Fruit fly (Drosophila melanogaster) whole organism, embryonic: Measurements from ENCODE around the gene sro.
A peak's percentile ranks its signal among the peaks of the same experiment; 100 is the strongest.

Experiments
- Adf1 ChIP-seq: fragments of 200-800 bp; sonication (Bioruptor generic); IDR thresholded peaks from 2 replicates; pipeline ENCODE4 v1.3.6; 2022; ENCODE audit warnings: missing biosample characterization, missing genetic modification characterization
- Atf6 ChIP-seq: fragments of 200-800 bp; sonication (Bioruptor generic); IDR thresholded peaks from 2 replicates; pipeline ENCODE4 v1.3.6; 2022; ENCODE audit warnings: missing biosample characterization, missing genetic modification characterization
- CG10209 ChIP-seq: fragments of 200-800 bp; sonication (Bioruptor generic); optimal IDR thresholded peaks from 3 replicates; lab custom pipeline; 2017; ENCODE audit warnings: missing biosample characterization, mild to moderate bottlenecking, missing genetic modification characterization, missing genetic modification reagents
- CG10565 ChIP-seq: fragments of 200-800 bp; sonication (Bioruptor generic); optimal IDR thresholded peaks from 3 replicates; lab custom pipeline; 2016; ENCODE audit warnings: missing biosample characterization, mild to moderate bottlenecking, missing genetic modification characterization
- CG11456 ChIP-seq: fragments of 200-800 bp; sonication (Bioruptor generic); IDR thresholded peaks from 3 replicates; pipeline ENCODE4 v1.3.6; 2022; ENCODE audit warnings: missing biosample characterization, missing genetic modification characterization
- CG11723 ChIP-seq: fragments of 200-800 bp; sonication (Bioruptor generic); optimal IDR thresholded peaks from 2 replicates; lab custom pipeline; 2017; ENCODE audit warnings: missing biosample characterization, mild to moderate bottlenecking, missing genetic modification characterization
- CG12236 ChIP-seq: fragments of 200-800 bp; sonication (Bioruptor generic); optimal IDR thresholded peaks from 2 replicates; lab custom pipeline; 2016; ENCODE audit warnings: missing biosample characterization, missing genetic modification characterization
- CG12299 ChIP-seq: fragments of 200-800 bp; sonication (Bioruptor generic); optimal IDR thresholded peaks from 2 replicates; lab custom pipeline; 2018; ENCODE audit warnings: missing biosample characterization, mild to moderate bottlenecking, missing genetic modification characterization
- CG12942 ChIP-seq: fragments of 200-800 bp; sonication (Bioruptor generic); optimal IDR thresholded peaks from 3 replicates; lab custom pipeline; 2016; ENCODE audit warnings: missing biosample characterization, missing genetic modification characterization
- CG14441 ChIP-seq: fragments of 200-800 bp; sonication (Bioruptor generic); IDR thresholded peaks from 2 replicates; pipeline ENCODE4 v1.3.6; 2022; ENCODE audit warnings: missing biosample characterization, missing genetic modification characterization
- CG17328 ChIP-seq: fragments of 200-800 bp; sonication (Bioruptor generic); IDR thresholded peaks from 2 replicates; pipeline ENCODE4 v1.3.6; 2022; ENCODE audit warnings: missing biosample characterization, missing genetic modification characterization
- CG17612 ChIP-seq: fragments of 200-800 bp; sonication (Bioruptor generic); IDR thresholded peaks from 2 replicates; pipeline ENCODE4 v1.3.6; 2022; ENCODE audit warnings: missing biosample characterization, missing genetic modification characterization
- CG3065 ChIP-seq: fragments of 200-800 bp; sonication (Bioruptor generic); optimal IDR thresholded peaks from 2 replicates; lab custom pipeline; 2016; ENCODE audit warnings: missing biosample characterization, missing genetic modification characterization
- CG31365 ChIP-seq: fragments of 200-800 bp; sonication (Bioruptor generic); optimal IDR thresholded peaks from 2 replicates; lab custom pipeline; 2018; ENCODE audit warnings: missing biosample characterization, mild to moderate bottlenecking, missing genetic modification characterization
- CG3726 ChIP-seq: fragments of 200-800 bp; sonication (Bioruptor generic); IDR thresholded peaks from 3 replicates; pipeline ENCODE4, ENCODE4 v1.3.6; 2022; ENCODE audit warnings: missing biosample characterization, missing genetic modification characterization
- CG4404 ChIP-seq: fragments of 200-800 bp; sonication (Bioruptor generic); IDR thresholded peaks from 2 replicates; pipeline ENCODE4 v1.3.6; 2022; ENCODE audit warnings: missing biosample characterization, missing genetic modification characterization
- CG6765 ChIP-seq: fragments of 200-800 bp; sonication (Bioruptor generic); optimal IDR thresholded peaks from 3 replicates; lab custom pipeline; 2017; ENCODE audit warnings: missing biosample characterization, mild to moderate bottlenecking, missing genetic modification characterization
- CG7372 ChIP-seq: fragments of 200-800 bp; sonication (Bioruptor generic); IDR thresholded peaks from 2 replicates; pipeline ENCODE4 v1.3.6; 2022; ENCODE audit warnings: missing biosample characterization, missing genetic modification characterization
- CG7928 ChIP-seq: fragments of 200-800 bp; sonication (Bioruptor generic); optimal IDR thresholded peaks from 2 replicates; lab custom pipeline; 2017; ENCODE audit warnings: missing biosample characterization, mild to moderate bottlenecking, missing genetic modification characterization
- CG9797 ChIP-seq: fragments of 200-800 bp; sonication (Bioruptor generic); optimal IDR thresholded peaks from 3 replicates; lab custom pipeline; 2018; ENCODE audit warnings: missing biosample characterization, mild to moderate bottlenecking, missing genetic modification characterization
- CTCF ChIP-seq: fragments of 200-800 bp; sonication (Bioruptor generic); optimal IDR thresholded peaks from 2 replicates; lab custom pipeline; 2017; ENCODE audit warnings: missing biosample characterization, mild to moderate bottlenecking, missing genetic modification characterization, moderate library complexity
- Doc2 ChIP-seq: fragments of 200-800 bp; sonication (Bioruptor generic); IDR thresholded peaks from 2 replicates; pipeline ENCODE4 v1.3.6; 2022; ENCODE audit warnings: missing biosample characterization, missing genetic modification characterization
- Ets65A ChIP-seq: fragments of 200-800 bp; sonication (Bioruptor generic); peaks from one replicate; lab custom pipeline; 2016; ENCODE audit warnings: missing biosample characterization, missing genetic modification characterization
- Fer3 ChIP-seq: fragments of 200-800 bp; sonication (Bioruptor generic); optimal IDR thresholded peaks from 2 replicates; lab custom pipeline; 2018; ENCODE audit warnings: missing biosample characterization, mild to moderate bottlenecking, missing genetic modification characterization, moderate library complexity
- Gsc ChIP-seq: fragments of 200-800 bp; sonication (Bioruptor generic); IDR thresholded peaks from 2 replicates; pipeline ENCODE4 v1.3.6; 2022; ENCODE audit warnings: missing biosample characterization, missing genetic modification characterization
- H2.0 ChIP-seq: fragments of 200-800 bp; sonication (Bioruptor generic); IDR thresholded peaks from 2 replicates; pipeline ENCODE4 v1.3.6; 2022; ENCODE audit warnings: missing biosample characterization, missing genetic modification characterization
- HLH3B ChIP-seq: fragments of 200-800 bp; sonication (Bioruptor generic); IDR thresholded peaks from 2 replicates; pipeline ENCODE4 v1.3.6; 2022; ENCODE audit warnings: missing biosample characterization, missing genetic modification characterization
- Hr39 ChIP-seq: fragments of >200 bp; optimal IDR thresholded peaks from 2 replicates; lab custom pipeline; 2017
- NFAT ChIP-seq: fragments of 200-800 bp; sonication (Bioruptor generic); IDR thresholded peaks from 2 replicates; pipeline ENCODE4 v1.3.6; 2022; ENCODE audit warnings: missing biosample characterization, missing genetic modification characterization
- Sox102F ChIP-seq: fragments of 200-800 bp; sonication (Bioruptor generic); optimal IDR thresholded peaks from 2 replicates; lab custom pipeline; 2018; ENCODE audit warnings: missing biosample characterization, mild to moderate bottlenecking, missing genetic modification characterization, moderate library complexity
- Ssrp ChIP-seq: fragments of 200-800 bp; sonication (Bioruptor generic); optimal IDR thresholded peaks from 2 replicates; lab custom pipeline; 2018; ENCODE audit warnings: missing biosample characterization, mild to moderate bottlenecking, missing genetic modification characterization, moderate library complexity
- ewg ChIP-seq: fragments of 200-800 bp; sonication (Bioruptor generic); optimal IDR thresholded peaks from 3 replicates; lab custom pipeline; 2017; ENCODE audit warnings: mild to moderate bottlenecking, missing biosample characterization, missing genetic modification reagents, missing genetic modification characterization
- fd3F ChIP-seq: fragments of 200-800 bp; sonication (Bioruptor generic); optimal IDR thresholded peaks from 2 replicates; lab custom pipeline; 2018; ENCODE audit warnings: missing biosample characterization, mild to moderate bottlenecking, missing genetic modification characterization, moderate library complexity
- fd96Cb ChIP-seq: fragments of 200-800 bp; sonication (Bioruptor generic); optimal IDR thresholded peaks from 2 replicates; lab custom pipeline; 2018; ENCODE audit warnings: missing biosample characterization, mild to moderate bottlenecking, missing genetic modification characterization, moderate library complexity
- gem ChIP-seq: fragments of 200-800 bp; sonication (Bioruptor generic); optimal IDR thresholded peaks from 2 replicates; lab custom pipeline; 2019; ENCODE audit warnings: missing biosample characterization, mild to moderate bottlenecking, missing genetic modification characterization, moderate library complexity
- ind ChIP-seq: fragments of 200-800 bp; sonication (Bioruptor generic); optimal IDR thresholded peaks from 3 replicates; lab custom pipeline; 2016; ENCODE audit warnings: missing biosample characterization, missing genetic modification characterization
- kah ChIP-seq: fragments of 200-800 bp; sonication (Bioruptor generic); optimal IDR thresholded peaks from 2 replicates; lab custom pipeline; 2018; ENCODE audit warnings: missing biosample characterization, mild to moderate bottlenecking, missing genetic modification characterization
- kay ChIP-seq: fragments of 200-800 bp; sonication (Bioruptor generic); optimal IDR thresholded peaks from 2 replicates; lab custom pipeline; 2016; ENCODE audit warnings: missing biosample characterization, missing genetic modification characterization
- lilli ChIP-seq: fragments of 200-800 bp; sonication (Bioruptor generic); optimal IDR thresholded peaks from 3 replicates; lab custom pipeline; 2016; ENCODE audit warnings: missing biosample characterization, missing genetic modification characterization
- org-1 ChIP-seq: fragments of 200-800 bp; sonication (Bioruptor generic); optimal IDR thresholded peaks from 2 replicates; lab custom pipeline; 2017; ENCODE audit warnings: missing biosample characterization, missing genetic modification characterization
- pita ChIP-seq: fragments of 200-800 bp; sonication (Bioruptor generic); optimal IDR thresholded peaks from 2 replicates; lab custom pipeline; 2017; ENCODE audit warnings: missing biosample characterization, mild to moderate bottlenecking, missing genetic modification characterization
- psq ChIP-seq: fragments of 200-800 bp; sonication (Bioruptor generic); optimal IDR thresholded peaks from 2 replicates; lab custom pipeline; 2017; ENCODE audit warnings: missing biosample characterization, missing genetic modification characterization
- pzg ChIP-seq: fragments of 200-800 bp; sonication (Bioruptor generic); optimal IDR thresholded peaks from 3 replicates; lab custom pipeline; 2018; ENCODE audit warnings: missing biosample characterization, mild to moderate bottlenecking, missing genetic modification characterization, moderate library complexity
- salm ChIP-seq: fragments of 200-800 bp; sonication (Bioruptor generic); optimal IDR thresholded peaks from 2 replicates; lab custom pipeline; 2018; ENCODE audit warnings: missing biosample characterization, mild to moderate bottlenecking, missing genetic modification characterization
- sd ChIP-seq: fragments of 200-800 bp; sonication (Bioruptor generic); optimal IDR thresholded peaks from 3 replicates; lab custom pipeline; 2018; ENCODE audit warnings: missing biosample characterization, mild to moderate bottlenecking, missing genetic modification characterization, moderate library complexity
- slp2 ChIP-seq: fragments of 200-800 bp; sonication (Bioruptor generic); optimal IDR thresholded peaks from 2 replicates; lab custom pipeline; 2016; ENCODE audit warnings: missing biosample characterization, missing genetic modification characterization
- sob ChIP-seq: fragments of 200-800 bp; sonication (Bioruptor generic); IDR thresholded peaks from 2 replicates; pipeline ENCODE4 v1.3.6; 2022; ENCODE audit warnings: missing biosample characterization, missing genetic modification characterization
- stc ChIP-seq: fragments of 200-800 bp; sonication (Bioruptor generic); IDR thresholded peaks from 2 replicates; pipeline ENCODE4 v1.3.6; 2022; ENCODE audit warnings: missing biosample characterization, missing genetic modification characterization
- stwl ChIP-seq: fragments of 200-800 bp; sonication (Bioruptor generic); optimal IDR thresholded peaks from 3 replicates; lab custom pipeline; 2018; ENCODE audit warnings: missing biosample characterization, mild to moderate bottlenecking, missing genetic modification characterization, moderate library complexity
- tll ChIP-seq, 2 experiments: fragments of 200-800 bp in 1 of 2; fragments of >200 bp in 1 of 2; sonication (Bioruptor generic) in 1 of 2; optimal IDR thresholded peaks; 2 replicates each; lab custom pipeline; 2017 to 2019; ENCODE audit warnings: missing biosample characterization in 2 of 2, missing genetic modification characterization in 2 of 2, mild to moderate bottlenecking in 1 of 2, moderate library complexity in 1 of 2
- toy ChIP-seq: fragments of 200-800 bp; sonication (Bioruptor generic); IDR thresholded peaks from 2 replicates; pipeline ENCODE4 v1.3.6; 2022; ENCODE audit warnings: missing biosample characterization, missing genetic modification characterization
- twi ChIP-seq: fragments of 200-800 bp; optimal IDR thresholded peaks from 2 replicates; lab custom pipeline; 2019; ENCODE audit warnings: missing biosample characterization, mild to moderate bottlenecking, missing genetic modification characterization, moderate library complexity
- vfl ChIP-seq: fragments of 200-800 bp; sonication (Bioruptor generic); optimal IDR thresholded peaks from 2 replicates; lab custom pipeline; 2016; ENCODE audit warnings: missing biosample characterization, missing genetic modification characterization

sro gene

dm6 chr3R:29745056-29745455 is 49.3 kb upstream of the sro start, which contains the start of the genes Wdr24 and IntS11 (continued):
- TF ChIP-seq CG7928 (GFP tag; lab: Kevin White, UChicago) (peak; percentile 25), Gsc (GFP tag; lab: Robert Waterston, UW) (peak; percentile 82), twi (peak; percentile 71), CG4404 (GFP tag; lab: Robert Waterston, UW) (peak; percentile 90), CG12299 (tag; lab: Kevin White, UChicago) (peak; percentile 64), Hr39 (lab: Kevin White, UChicago) (no peak), CG17328 (peak; percentile 75), kay (GFP tag; lab: Kevin White, UChicago) (peak; percentile 54), stwl (tag; lab: Kevin White, UChicago) (peak; percentile 65), CG14441 (GFP tag; lab: Robert Waterston, UW) (peak; percentile 96), stc (peak; percentile 87), pzg (peak; percentile 73), org-1 (GFP tag; lab: Kevin White, UChicago) (no peak), H2.0 (peak; percentile 92), fd3F (peak; percentile 88), CG12236 (no peak), gem (peak; percentile 89), NFAT (peak; percentile 95), CG11723 (GFP tag; lab: Kevin White, UChicago) (no peak), CTCF (GFP tag; lab: Kevin White, UChicago) (peak; percentile 41), psq (peak; percentile 28), CG31365 (tag; lab: Kevin White, UChicago) (peak; percentile 9), toy (GFP tag; lab: Robert Waterston, UW) (peak; percentile 85), Ssrp (peak; percentile 74), Atf6 (GFP tag; lab: Robert Waterston, UW) (peak; percentile 89), slp2 (peak; percentile 47), sd (no peak), CG7372 (GFP tag; lab: Robert Waterston, UW) (peak; percentile 93), vfl (GFP tag; lab: Kevin White, UChicago) (peak; percentile 81), Ets65A (GFP tag; lab: Kevin White, UChicago) (peak; percentile 98), sob (peak; percentile 96), CG10209 (peak; percentile 80), CG11456 (peak; percentile 93), HLH3B (GFP tag; lab: Robert Waterston, UW) (peak; percentile 90), pita (GFP tag; lab: Kevin White, UChicago) (no peak), ind (peak; percentile 74), CG3726 (GFP tag; lab: Robert Waterston, UW) (peak; percentile 85; the same call in 2 of the 3 replicates), CG6765 (GFP tag; lab: Kevin White, UChicago) (no peak), CG3065 (GFP tag; lab: Kevin White, UChicago) (no peak), Doc2 (GFP tag; lab: Robert Waterston, UW) (peak; percentile 64), CG10565 (no peak), CG9797 (GFP tag; lab: Kevin White, UChicago) (peak; percentile 87), Sox102F (peak; percentile 82), CG17612 (peak; percentile 76; the same call in 1 of the 2 replicates), fd96Cb (peak; percentile 75), salm (tag; lab: Kevin White, UChicago) (peak; percentile 28), ewg (GFP tag; lab: Kevin White, UChicago) (peak; percentile 60), CG12942 (GFP tag; lab: Kevin White, UChicago) (peak; percentile 72), Fer3 (tag; lab: Kevin White, UChicago) (peak; percentile 92), tll (GFP tag; optimal IDR thresholded peaks at IDR 0.05; lab: Kevin White, UChicago) (peak in 1 of 2 experiments; percentile 64), kah (GFP tag; lab: Kevin White, UChicago) (peak; percentile 9), Adf1 (GFP tag; lab: Robert Waterston, UW) (peak; percentile 71), lilli (GFP tag; lab: Kevin White, UChicago) (peak; percentile 93)
